Worm (Caenorhabditis elegans) whole organism, L1 larva: ENCODE data around the gene C47A4.5.
A peak's percentile ranks its signal among the peaks of the same experiment; 100 is the strongest.

Source experiments
- F16B12.6 ChIP-seq: fragments of 150-350 bp; optimal IDR thresholded peaks from 2 replicates; lab custom pipeline; 2014; ENCODE audit warnings: missing biosample characterization, missing genetic modification characterization
- blmp-1 ChIP-seq: fragments of 150-350 bp; optimal IDR thresholded peaks from 2 replicates; lab custom pipeline; 2014; ENCODE audit warnings: missing biosample characterization, missing genetic modification characterization
- efl-1 ChIP-seq, 4 experiments: fragments of 150-350 bp; optimal IDR thresholded peaks in 3 of 4; peaks in 1 of 4; 1 replicate in 1 of 4; 2 replicates in 3 of 4; lab custom pipeline; 2014; ENCODE audit warnings: missing biosample characterization in 2 of 4, missing genetic modification characterization in 2 of 4, missing genetic modification reagents in 2 of 4
- elt-2 ChIP-seq: sonication (generic microtip); optimal IDR thresholded peaks from 2 replicates; lab custom pipeline; 2016; ENCODE audit warnings: missing genetic modification characterization, mild to moderate bottlenecking, inconsistent platforms, missing compliant biosample characterization, missing genetic modification reagents
- jun-1 ChIP-seq: fragments of 150-350 bp; optimal IDR thresholded peaks from 2 replicates; lab custom pipeline; 2014; ENCODE audit warnings: missing biosample characterization, missing genetic modification reagents, missing genetic modification characterization
- nhr-20 ChIP-seq: sonication (generic microtip); optimal IDR thresholded peaks from 2 replicates; lab custom pipeline; 2016; ENCODE audit warnings: mild to moderate bottlenecking, missing genetic modification characterization, missing compliant biosample characterization
- nhr-76 ChIP-seq: sonication (generic microtip); optimal IDR thresholded peaks from 2 replicates; lab custom pipeline; 2017; ENCODE audit warnings: missing biosample characterization, missing genetic modification characterization
- pqm-1 ChIP-seq: sonication (generic microtip); optimal IDR thresholded peaks from 3 replicates; lab custom pipeline; 2017; ENCODE audit warnings: missing biosample characterization, missing genetic modification characterization
- ztf-11 ChIP-seq, 2 experiments: sonication (generic microtip); optimal IDR thresholded peaks; 2 replicates each; lab custom pipeline; 2016 to 2017; ENCODE audit warnings: missing genetic modification characterization in 2 of 2, missing biosample characterization in 1 of 2, missing compliant biosample characterization in 1 of 2

DNA sequence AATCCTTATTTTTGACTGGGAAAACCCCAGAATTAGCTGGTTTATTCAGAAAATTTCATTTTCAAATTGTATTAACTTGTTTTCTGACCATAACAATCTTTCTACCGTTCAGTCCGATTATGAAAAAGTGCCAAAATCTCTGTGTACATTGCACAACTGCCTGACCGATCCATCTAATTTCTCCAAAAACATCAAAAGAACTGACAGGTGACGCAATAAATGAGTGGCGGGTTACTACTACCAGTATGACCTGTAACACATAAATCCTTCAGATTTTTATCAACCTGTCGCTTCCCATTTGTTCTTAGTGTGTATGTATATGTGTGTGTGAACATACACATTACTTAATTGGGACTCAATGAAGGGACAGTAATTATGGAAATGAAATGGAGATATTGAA, 28.8 kb upstream of the C47A4.5 start:
- no peak for TF ChIP-seq F16B12.6
- peak; percentile 8 for TF ChIP-seq blmp-1 (tag; lab: Kevin White, UChicago)
- no peak for TF ChIP-seq elt-2 (tag; lab: Kevin White, UChicago)
- TF ChIP-seq efl-1 (optimal IDR thresholded peaks at IDR 0.05; lab: Kevin White, UChicago) = no peak
- no peak for TF ChIP-seq efl-1 (GFP tag; optimal IDR thresholded peaks at IDR 0.05 in 1 of 2; lab: Kevin White, UChicago)
- TF ChIP-seq jun-1 = no peak
- TF ChIP-seq pqm-1 (tag; lab: Kevin White, UChicago) = no peak
- TF ChIP-seq nhr-76 (tag; lab: Kevin White, UChicago) = no peak
- no peak for TF ChIP-seq nhr-20 (tag; lab: Kevin White, UChicago)
- TF ChIP-seq ztf-11 (tag; optimal IDR thresholded peaks at IDR 0.05; lab: Kevin White, UChicago) = no peak
